Fruit fly (Drosophila melanogaster): ENCODE data around the gene Hmgcr.

Hmgcr gene

DNA sequence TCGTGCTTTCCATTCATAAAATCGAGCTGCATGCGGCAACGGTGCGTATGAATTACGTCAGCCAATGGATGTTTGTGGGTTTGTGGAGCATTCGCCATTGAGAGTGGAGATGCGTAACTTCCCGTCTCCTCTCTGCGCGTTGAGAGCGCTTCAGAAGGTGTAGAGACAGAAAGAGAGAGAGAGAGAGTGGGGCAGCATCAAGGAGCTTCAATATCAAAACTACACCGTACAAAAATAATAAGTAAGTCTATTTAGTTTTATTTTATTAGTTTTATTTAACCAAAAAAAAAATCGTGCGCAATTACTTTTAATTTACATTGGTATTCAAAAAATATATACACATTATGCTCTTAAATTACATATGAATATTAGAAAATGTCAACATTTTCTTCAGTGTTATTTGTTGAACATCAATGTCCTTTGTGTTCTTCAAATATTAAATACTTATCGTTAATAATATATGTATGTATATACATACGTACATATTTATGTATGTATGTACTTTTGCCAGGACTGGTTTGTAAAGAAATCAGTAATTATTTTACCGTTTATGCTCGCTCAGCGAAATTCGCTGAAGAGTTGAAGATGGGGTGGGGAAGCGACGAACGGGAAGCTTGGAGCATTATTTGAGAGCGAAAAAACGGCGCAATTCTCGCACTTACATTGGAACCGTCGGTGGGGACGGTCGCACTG, 10.3 kb upstream of the Hmgcr start, which contains the start of gene CG10365 (continued):
- no peak for TF ChIP-seq CG33213 (GFP tag; optimal IDR thresholded peaks at IDR 0.05)
- TF ChIP-seq tup (GFP tag; optimal IDR thresholded peaks at IDR 0.05): no peak
- TF ChIP-seq E2f1 (GFP tag; IDR thresholded peaks at IDR 0.05): peak; percentile 86
- peak; percentile 68 for TF ChIP-seq nom (GFP tag; optimal IDR thresholded peaks at IDR 0.05)
- TF ChIP-seq CG12769 (tag; optimal IDR thresholded peaks at IDR 0.05): peak; percentile 70
- no peak for TF ChIP-seq pfk (GFP tag; optimal IDR thresholded peaks at IDR 0.05)
- peak; percentile 87; the same call in 2 of the 3 replicates for TF ChIP-seq gce (GFP tag; IDR thresholded peaks at IDR 0.05)
- TF ChIP-seq zfh1 (GFP tag; IDR thresholded peaks at IDR 0.05): 0 out of 3 replicates have a peak, but pooled peaks have one; percentile 50
- TF ChIP-seq CG11723 (GFP tag; optimal IDR thresholded peaks at IDR 0.05): no peak
- TF ChIP-seq en (GFP tag; optimal IDR thresholded peaks at IDR 0.05): no peak
- no peak for TF ChIP-seq ab (GFP tag; optimal IDR thresholded peaks at IDR 0.05)
- TF ChIP-seq Trl (optimal IDR thresholded peaks at IDR 0.05): peak; percentile 78 to 89
- TF ChIP-seq Trl (GFP tag; optimal IDR thresholded peaks at IDR 0.05): no peak
- no peak for TF ChIP-seq ERR (GFP tag; optimal IDR thresholded peaks at IDR 0.05)
- peak; percentile 81 for TF ChIP-seq az2 (GFP tag; optimal IDR thresholded peaks at IDR 0.05)
- TF ChIP-seq CG12942 (GFP tag; optimal IDR thresholded peaks at IDR 0.05): peak; percentile 68
- TF ChIP-seq H2.0 (GFP tag; IDR thresholded peaks at IDR 0.05): peak; percentile 82
- TF ChIP-seq kah (GFP tag; optimal IDR thresholded peaks at IDR 0.05): peak; percentile 67
- peak; percentile 77 for TF ChIP-seq Xbp1 (GFP tag; optimal IDR thresholded peaks at IDR 0.05)
- TF ChIP-seq Oli (tag; optimal IDR thresholded peaks at IDR 0.05): peak; percentile 85
- TF ChIP-seq Lpt (GFP tag; optimal IDR thresholded peaks at IDR 0.05): no peak
- TF ChIP-seq ash1 (GFP tag; optimal IDR thresholded peaks at IDR 0.05): no peak
- peak; percentile 75 for TF ChIP-seq CG1233 (GFP tag; optimal IDR thresholded peaks at IDR 0.05)
- peak; percentile 59 for TF ChIP-seq B-H2 (GFP tag; optimal IDR thresholded peaks at IDR 0.05)
- TF ChIP-seq cwo (GFP tag; optimal IDR thresholded peaks at IDR 0.05): peak; percentile 90
- peak; percentile 35; the same call in 1 of the 2 replicates for TF ChIP-seq MBD-R2 (GFP tag; IDR thresholded peaks at IDR 0.05)
- no peak for TF ChIP-seq gt (GFP tag; IDR thresholded peaks at IDR 0.05)
- TF ChIP-seq CG10462 (GFP tag; optimal IDR thresholded peaks at IDR 0.05): peak; percentile 55
- no peak for TF ChIP-seq Lim3 (GFP tag; IDR thresholded peaks at IDR 0.05)
- no peak for TF ChIP-seq ara (GFP tag; IDR thresholded peaks at IDR 0.05)
- TF ChIP-seq cad (GFP tag; optimal IDR thresholded peaks at IDR 0.05): no peak
- TF ChIP-seq CG16813 (GFP tag; IDR thresholded peaks at IDR 0.05; ENCODE audit: partially characterized antibody): no peak
- no peak; the same call in 1 of the 2 replicates for TF ChIP-seq chm (GFP tag; IDR thresholded peaks at IDR 0.05)
- peak; percentile 26 for TF ChIP-seq CG8290 (GFP tag; optimal IDR thresholded peaks at IDR 0.05)
- no peak for TF ChIP-seq CG8290 (tag; optimal IDR thresholded peaks at IDR 0.05)
- no peak for TF ChIP-seq Ets65A (GFP tag)
- TF ChIP-seq aop (GFP tag; IDR thresholded peaks at IDR 0.05): no peak
- no peak for TF ChIP-seq Atf-2 (GFP tag; optimal IDR thresholded peaks at IDR 0.05)
- TF ChIP-seq ems (GFP tag; optimal IDR thresholded peaks at IDR 0.05): no peak
- TF ChIP-seq Mes4 (GFP tag; optimal IDR thresholded peaks at IDR 0.05): no peak
- TF ChIP-seq CG32767 (GFP tag; IDR thresholded peaks at IDR 0.05): peak; percentile 88
- TF ChIP-seq CG8478 (optimal IDR thresholded peaks at IDR 0.05): no peak
- TF ChIP-seq Jarid2 (GFP tag; optimal IDR thresholded peaks at IDR 0.05): no peak
- TF ChIP-seq zf30C (GFP tag; optimal IDR thresholded peaks at IDR 0.05): peak; percentile 59
- TF ChIP-seq klu (GFP tag; IDR thresholded peaks at IDR 0.05): peak; percentile 75
- no peak for TF ChIP-seq Neu2 (GFP tag; optimal IDR thresholded peaks at IDR 0.05; ENCODE audit: borderline replicate concordance)
- peak; percentile 5 for TF ChIP-seq CG6654 (GFP tag; optimal IDR thresholded peaks at IDR 0.05)
- TF ChIP-seq gro (GFP tag; optimal IDR thresholded peaks at IDR 0.05): no peak
- TF ChIP-seq CG10147 (GFP tag; optimal IDR thresholded peaks at IDR 0.05): peak; percentile 94
- TF ChIP-seq tap (tag; optimal IDR thresholded peaks at IDR 0.05): peak; percentile 71
- TF ChIP-seq br (optimal IDR thresholded peaks at IDR 0.05): no peak
- peak; percentile 85 for TF ChIP-seq CG6683 (GFP tag; optimal IDR thresholded peaks at IDR 0.05)
